Worm (Caenorhabditis elegans) whole organism, young adult: ENCODE measurements around the gene cest-1.1.
A peak's percentile ranks its signal among the peaks of the same experiment; 100 is the strongest.

Source experiments
- B0261.1 ChIP-seq: sonication (generic microtip); optimal IDR thresholded peaks from 2 replicates; lab custom pipeline; 2016; ENCODE audit warnings: mild to moderate bottlenecking, missing genetic modification characterization, moderate library complexity, missing compliant biosample characterization
- F23B12.7 ChIP-seq: sonication (generic microtip); optimal IDR thresholded peaks from 2 replicates; lab custom pipeline; 2017; ENCODE audit warnings: missing genetic modification characterization, mild to moderate bottlenecking, missing compliant biosample characterization, antibody characterized with exemption, moderate library complexity; ENCODE audit not compliant: insufficient read depth
- K12H6.12 ChIP-seq: fragments of 200-800 bp; sonication (Bioruptor generic); optimal IDR thresholded peaks from 2 replicates; lab custom pipeline; 2018; ENCODE audit warnings: mild to moderate bottlenecking, missing genetic modification characterization, missing compliant biosample characterization
- athp-1 ChIP-seq: sonication (generic microtip); optimal IDR thresholded peaks from 2 replicates; lab custom pipeline; 2017; ENCODE audit warnings: mild to moderate bottlenecking, missing genetic modification characterization, missing compliant biosample characterization
- cebp-1 ChIP-seq, 2 experiments: fragments of 200-800 bp in 1 of 2; sonication (Bioruptor generic) in 1 of 2; sonication (generic microtip) in 1 of 2; IDR thresholded peaks in 1 of 2; optimal IDR thresholded peaks in 1 of 2; 2 replicates each; pipeline versions ENCODE4 v1.3.6 to Lab custom; 2017 to 2022; ENCODE audit warnings: missing compliant biosample characterization in 2 of 2, missing genetic modification characterization in 2 of 2, mild to moderate bottlenecking in 1 of 2, missing genetic modification reagents in 1 of 2, moderate library complexity in 1 of 2
- ekl-4 ChIP-seq: fragments of 200-800 bp; sonication (Bioruptor generic); IDR thresholded peaks from 2 replicates; pipeline ENCODE4 v1.3.6; 2022; ENCODE audit warnings: missing genetic modification reagents, missing genetic modification characterization, missing compliant biosample characterization
- lir-1 ChIP-seq: fragments of 200-800 bp; sonication (Bioruptor generic); conservative IDR thresholded peaks from 2 replicates; pipeline ENCODE4 v1.3.6; 2022; ENCODE audit warnings: missing genetic modification reagents, missing genetic modification characterization, missing compliant biosample characterization
- madf-6 ChIP-seq: fragments of 200-800 bp; sonication (Bioruptor generic); IDR thresholded peaks from 2 replicates; pipeline ENCODE4 v1.3.6; 2022; ENCODE audit warnings: missing genetic modification reagents, missing genetic modification characterization, missing compliant biosample characterization
- nfya-2 ChIP-seq: fragments of 200-800 bp; sonication (Bioruptor generic); IDR thresholded peaks from 2 replicates; pipeline ENCODE4 v1.3.6; 2022; ENCODE audit warnings: missing genetic modification reagents, missing genetic modification characterization, missing compliant biosample characterization
- pha-4 ChIP-seq: fragments of 150-350 bp; sonication (generic microtip); optimal IDR thresholded peaks from 2 replicates; lab custom pipeline; 2014; ENCODE audit warnings: missing biosample characterization, missing genetic modification reagents, missing genetic modification characterization
- rcor-1 ChIP-seq: fragments of 200-800 bp; sonication (Bioruptor generic); IDR thresholded peaks from 2 replicates; pipeline ENCODE4 v1.3.6; 2022; ENCODE audit warnings: missing genetic modification reagents, missing genetic modification characterization, missing compliant biosample characterization
- snpc-1.3 ChIP-seq: sonication (generic microtip); optimal IDR thresholded peaks from 2 replicates; lab custom pipeline; 2017; ENCODE audit warnings: missing genetic modification characterization, mild to moderate bottlenecking, missing compliant biosample characterization, antibody characterized with exemption, moderate library complexity, missing genotype, missing genetic modification reagents; ENCODE audit not compliant: insufficient read depth
- unc-62 ChIP-seq: fragments of 150-350 bp; optimal IDR thresholded peaks from 2 replicates; lab custom pipeline; 2014; ENCODE audit warnings: missing biosample characterization, missing genetic modification reagents, missing genetic modification characterization
- ztf-22 ChIP-seq: fragments of 200-800 bp; sonication (Bioruptor generic); optimal IDR thresholded peaks from 2 replicates; lab custom pipeline; 2018; ENCODE audit warnings: mild to moderate bottlenecking, missing genetic modification characterization, moderate library complexity, missing compliant biosample characterization

DNA sequence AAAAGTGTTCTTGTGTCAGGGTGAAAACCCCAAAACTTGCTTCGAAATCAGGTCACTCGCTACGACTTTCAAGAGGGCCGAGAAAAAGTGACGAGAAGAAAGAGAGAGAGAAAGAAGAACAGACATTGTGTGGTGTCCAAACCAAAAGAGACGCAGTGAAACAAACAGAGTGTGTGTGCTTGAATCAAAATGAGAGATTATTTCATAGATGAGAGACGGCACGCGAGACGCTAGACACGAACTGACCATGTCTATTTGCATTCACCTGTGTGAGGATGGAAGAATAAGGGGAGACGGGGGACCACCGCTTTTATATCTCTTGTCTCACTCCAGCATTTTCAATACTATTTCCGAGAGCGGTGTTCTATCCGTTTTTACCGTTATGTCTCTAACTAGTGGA lies 30.4 kb downstream of the cest-1.1 start:
- TF ChIP-seq nfya-2 = no peak
- no peak for TF ChIP-seq ztf-22 (GFP tag; lab: Kevin White, UChicago)
- TF ChIP-seq lir-1 (GFP tag; lab: Robert Waterston, UW) = no peak
- TF ChIP-seq cebp-1 (GFP tag; IDR thresholded peaks at IDR 0.05; lab: Robert Waterston, UW) = no peak
- peak; percentile 62 for TF ChIP-seq cebp-1 (tag; optimal IDR thresholded peaks at IDR 0.05; lab: Kevin White, UChicago)
- TF ChIP-seq madf-6 = no peak
- no peak for TF ChIP-seq ekl-4 (GFP tag; lab: Robert Waterston, UW)
- no peak for TF ChIP-seq pha-4 (tag; lab: Kevin White, UChicago)
- TF ChIP-seq snpc-1.3 (tag; lab: Kevin White, UChicago) = no peak
- peak; percentile 24 for TF ChIP-seq unc-62
- TF ChIP-seq B0261.1 = no peak
- no peak for TF ChIP-seq athp-1 (tag; lab: Kevin White, UChicago)
- no peak for TF ChIP-seq F23B12.7 (tag; lab: Kevin White, UChicago)
- TF ChIP-seq rcor-1 (GFP tag; lab: Robert Waterston, UW) = no peak
- TF ChIP-seq K12H6.12 (tag; lab: Kevin White, UChicago) = peak; percentile 22
